ENCODE assay signal across 1 worm cellular context in the genomic region with DNA sequence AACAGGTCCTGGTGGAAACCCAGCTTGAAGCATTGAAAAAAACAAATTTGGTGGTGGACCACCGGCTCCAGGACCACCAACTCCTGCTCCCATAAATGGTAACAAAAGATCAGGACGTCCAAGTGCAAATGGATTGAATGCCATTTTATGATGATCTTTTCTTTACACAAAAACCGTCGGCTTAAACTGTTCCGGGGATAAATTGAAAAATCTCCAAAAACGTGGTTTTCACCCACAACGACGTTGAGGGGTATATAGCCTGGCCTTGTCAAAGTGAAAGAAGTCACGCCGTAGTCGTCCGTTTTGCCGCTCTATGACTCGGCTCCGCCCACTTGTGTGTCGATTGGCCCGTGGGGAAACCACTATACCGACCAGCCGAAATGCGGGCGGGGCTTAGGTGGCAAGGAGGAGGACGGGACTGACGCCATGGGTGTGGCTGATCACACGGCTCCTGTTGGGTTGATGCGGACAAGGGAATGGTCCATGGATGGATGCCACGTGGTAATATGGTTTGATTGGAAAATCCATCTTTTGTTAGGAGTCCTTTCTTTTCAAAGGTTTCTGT.
A peak's percentile ranks its signal among the peaks of the same experiment; 100 is the strongest.
TF ChIP-seq lines count a peak whose summit lies in the region.

A gene (minus strand): TSS at position 264 of the 565 bp plus-strand sequence.

TF ChIP-seq in whole organism, L1 larva, 84 proteins besides CTCF, POLR2A, EP300 and RAD21 (continued from another document):
- TF ChIP-seq snu-23 (GFP tag; optimal IDR thresholded peaks at IDR 0.05; lab: Kevin White, UChicago): peak; percentile 19
- TF ChIP-seq jun-1 (tag; optimal IDR thresholded peaks at IDR 0.05; lab: Kevin White, UChicago): no peak
- no peak for TF ChIP-seq swsn-7 (tag; optimal IDR thresholded peaks at IDR 0.05; lab: Kevin White, UChicago)
- no peak for TF ChIP-seq pax-3 (tag; optimal IDR thresholded peaks at IDR 0.05; lab: Kevin White, UChicago)
- TF ChIP-seq ces-1 (GFP tag; optimal IDR thresholded peaks at IDR 0.05; lab: Kevin White, UChicago): no peak
- no peak for TF ChIP-seq sptf-1 (tag; optimal IDR thresholded peaks at IDR 0.05; lab: Kevin White, UChicago)
- TF ChIP-seq nhr-237 (tag; optimal IDR thresholded peaks at IDR 0.05; lab: Kevin White, UChicago): no peak
- TF ChIP-seq dpl-1 (GFP tag; optimal IDR thresholded peaks at IDR 0.05; lab: Kevin White, UChicago): no peak
- no peak for TF ChIP-seq nhr-77 (tag; optimal IDR thresholded peaks at IDR 0.05; lab: Kevin White, UChicago)
- no peak for TF ChIP-seq egl-13 (tag; optimal IDR thresholded peaks at IDR 0.05; lab: Kevin White, UChicago)
- no peak for TF ChIP-seq nhr-12 (tag; optimal IDR thresholded peaks at IDR 0.05; lab: Kevin White, UChicago)
- TF ChIP-seq elt-3 (tag; optimal IDR thresholded peaks at IDR 0.05; lab: Kevin White, UChicago): no peak
- TF ChIP-seq mep-1 (tag; optimal IDR thresholded peaks at IDR 0.05; lab: Kevin White, UChicago): no peak
- no peak for TF ChIP-seq ztf-4 (tag; optimal IDR thresholded peaks at IDR 0.05; lab: Kevin White, UChicago)
- TF ChIP-seq tbx-2 (tag; optimal IDR thresholded peaks at IDR 0.05; lab: Kevin White, UChicago): peak; percentile 99
- TF ChIP-seq nhr-71 (tag; optimal IDR thresholded peaks at IDR 0.05; lab: Kevin White, UChicago): peak; percentile 37
- no peak for TF ChIP-seq lin-39 (tag; optimal IDR thresholded peaks at IDR 0.05; lab: Kevin White, UChicago)
- TF ChIP-seq lin-14 (GFP tag; optimal IDR thresholded peaks at IDR 0.05; lab: Kevin White, UChicago): peak; percentile 23
